Worm (Caenorhabditis elegans) whole organism, late embryonic: ENCODE results near the gene icl-1.

Source experiments
- Y22D7AL.16 ChIP-seq: sonication (generic microtip); optimal IDR thresholded peaks from 2 replicates; lab custom pipeline; 2016; ENCODE audit warnings: missing genetic modification characterization, missing compliant biosample characterization
- ahr-1 ChIP-seq: sonication (generic microtip); optimal IDR thresholded peaks from 2 replicates; lab custom pipeline; 2016; ENCODE audit warnings: missing genetic modification characterization, missing compliant biosample characterization
- ceh-18 ChIP-seq: sonication (generic microtip); optimal IDR thresholded peaks from 2 replicates; lab custom pipeline; 2016; ENCODE audit warnings: missing genetic modification characterization, missing compliant biosample characterization
- ceh-31 ChIP-seq: sonication (generic microtip); optimal IDR thresholded peaks from 2 replicates; lab custom pipeline; 2016; ENCODE audit warnings: missing genetic modification characterization, missing compliant biosample characterization
- ceh-34 ChIP-seq: sonication (generic microtip); optimal IDR thresholded peaks from 2 replicates; lab custom pipeline; 2016; ENCODE audit warnings: mild to moderate bottlenecking, missing genetic modification characterization, missing compliant biosample characterization
- ceh-48 ChIP-seq: sonication (generic microtip); optimal IDR thresholded peaks from 2 replicates; lab custom pipeline; 2016; ENCODE audit warnings: missing genetic modification characterization, inconsistent platforms, missing compliant biosample characterization
- ceh-9 ChIP-seq: sonication (generic microtip); optimal IDR thresholded peaks from 2 replicates; lab custom pipeline; 2016; ENCODE audit warnings: mild to moderate bottlenecking, missing genetic modification characterization, inconsistent platforms, missing compliant biosample characterization
- dve-1 ChIP-seq: sonication (generic microtip); optimal IDR thresholded peaks from 2 replicates; lab custom pipeline; 2017; ENCODE audit warnings: antibody characterized with exemption, mild to moderate bottlenecking, missing genetic modification characterization, missing compliant biosample characterization
- elt-2 ChIP-seq: sonication (generic microtip); optimal IDR thresholded peaks from 2 replicates; lab custom pipeline; 2016; ENCODE audit warnings: missing genetic modification reagents, missing genetic modification characterization, missing compliant biosample characterization
- elt-4 ChIP-seq: sonication (generic microtip); optimal IDR thresholded peaks from 2 replicates; lab custom pipeline; 2016; ENCODE audit warnings: missing genetic modification characterization, missing compliant biosample characterization
- ets-4 ChIP-seq: sonication (generic microtip); optimal IDR thresholded peaks from 2 replicates; lab custom pipeline; 2016; ENCODE audit warnings: missing genetic modification characterization, missing compliant biosample characterization
- fkh-6 ChIP-seq: sonication (generic microtip); optimal IDR thresholded peaks from 2 replicates; lab custom pipeline; 2016; ENCODE audit warnings: missing genetic modification characterization, missing compliant biosample characterization
- hlh-13 ChIP-seq: fragments of 200-800 bp; sonication (Bioruptor generic); optimal IDR thresholded peaks from 2 replicates; lab custom pipeline; 2018; ENCODE audit warnings: mild to moderate bottlenecking, missing genetic modification characterization, missing compliant biosample characterization
- hlh-30 ChIP-seq: sonication (generic microtip); optimal IDR thresholded peaks from 2 replicates; lab custom pipeline; 2017; ENCODE audit warnings: antibody characterized with exemption, missing genetic modification characterization, missing compliant biosample characterization; ENCODE audit not compliant: insufficient read depth
- hlh-6 ChIP-seq: sonication (generic microtip); optimal IDR thresholded peaks from 2 replicates; lab custom pipeline; 2016; ENCODE audit warnings: missing genotype, missing genetic modification characterization, missing compliant biosample characterization
- hlh-8 ChIP-seq: sonication (generic microtip); optimal IDR thresholded peaks from 2 replicates; lab custom pipeline; 2016; ENCODE audit warnings: missing genotype, missing genetic modification characterization, missing compliant biosample characterization
- lin-11 ChIP-seq: fragments of 200-800 bp; sonication (Bioruptor generic); optimal IDR thresholded peaks from 2 replicates; lab custom pipeline; 2018; ENCODE audit warnings: mild to moderate bottlenecking, missing genetic modification characterization, missing compliant biosample characterization
- madf-2 ChIP-seq: sonication (generic microtip); optimal IDR thresholded peaks from 2 replicates; lab custom pipeline; 2017; ENCODE audit warnings: missing genetic modification characterization, missing compliant biosample characterization
- mec-3 ChIP-seq: sonication (generic microtip); optimal IDR thresholded peaks from 2 replicates; lab custom pipeline; 2016; ENCODE audit warnings: borderline replicate concordance, missing genetic modification characterization, missing compliant biosample characterization
- nfya-1 ChIP-seq: sonication (generic microtip); optimal IDR thresholded peaks from 2 replicates; lab custom pipeline; 2017; ENCODE audit warnings: missing genetic modification characterization, mild to moderate bottlenecking, missing compliant biosample characterization, antibody characterized with exemption, moderate library complexity
- npax-4 ChIP-seq: sonication (generic microtip); optimal IDR thresholded peaks from 2 replicates; lab custom pipeline; 2016; ENCODE audit warnings: missing genetic modification characterization, missing compliant biosample characterization
- odd-2 ChIP-seq: sonication (generic microtip); optimal IDR thresholded peaks from 2 replicates; lab custom pipeline; 2017; ENCODE audit warnings: antibody characterized with exemption, mild to moderate bottlenecking, missing genetic modification characterization, missing compliant biosample characterization
- pat-9 ChIP-seq: fragments of 200-800 bp; sonication (Bioruptor generic); optimal IDR thresholded peaks from 2 replicates; lab custom pipeline; 2018; ENCODE audit warnings: mild to moderate bottlenecking, missing genetic modification characterization, moderate library complexity, missing compliant biosample characterization
- pax-1 ChIP-seq: fragments of 150-350 bp; optimal IDR thresholded peaks from 2 replicates; lab custom pipeline; 2014; ENCODE audit warnings: missing biosample characterization, missing genetic modification characterization
- pha-2 ChIP-seq: sonication (generic microtip); optimal IDR thresholded peaks from 2 replicates; lab custom pipeline; 2017; ENCODE audit warnings: mild to moderate bottlenecking, missing genetic modification characterization, missing compliant biosample characterization
- pha-4 ChIP-seq: fragments of 150-350 bp; optimal IDR thresholded peaks from 2 replicates; lab custom pipeline; 2018; ENCODE audit warnings: missing biosample characterization, missing genetic modification reagents, missing genetic modification characterization
- pqm-1 ChIP-seq: sonication (generic microtip); optimal IDR thresholded peaks from 2 replicates; lab custom pipeline; 2016; ENCODE audit warnings: missing genetic modification characterization, missing compliant biosample characterization
- pros-1 ChIP-seq: fragments of 150-350 bp; optimal IDR thresholded peaks from 2 replicates; lab custom pipeline; 2014; ENCODE audit warnings: missing biosample characterization, missing genetic modification reagents, missing genetic modification characterization
- ref-2 ChIP-seq: sonication (generic microtip); optimal IDR thresholded peaks from 2 replicates; lab custom pipeline; 2016; ENCODE audit warnings: missing genetic modification characterization, missing compliant biosample characterization
- rnt-1 ChIP-seq: sonication (generic microtip); optimal IDR thresholded peaks from 2 replicates; lab custom pipeline; 2016; ENCODE audit warnings: missing genetic modification characterization, missing compliant biosample characterization
- sdc-2 ChIP-seq: sonication (generic microtip); optimal IDR thresholded peaks from 2 replicates; lab custom pipeline; 2016; ENCODE audit warnings: missing genotype, missing genetic modification characterization, missing compliant biosample characterization
- syd-9 ChIP-seq: sonication (generic microtip); optimal IDR thresholded peaks from 2 replicates; lab custom pipeline; 2016; ENCODE audit warnings: mild to moderate bottlenecking, missing genetic modification characterization, moderate library complexity, missing compliant biosample characterization
- tbx-2 ChIP-seq: sonication (generic microtip); optimal IDR thresholded peaks from 2 replicates; lab custom pipeline; 2016; ENCODE audit warnings: missing genetic modification characterization, missing compliant biosample characterization
- tbx-7 ChIP-seq: sonication (generic microtip); optimal IDR thresholded peaks from 2 replicates; lab custom pipeline; 2016; ENCODE audit warnings: missing genotype, missing genetic modification characterization, missing compliant biosample characterization
- ttx-3 ChIP-seq: sonication (generic microtip); optimal IDR thresholded peaks from 2 replicates; lab custom pipeline; 2016; ENCODE audit warnings: missing genetic modification reagents, missing genetic modification characterization, missing compliant biosample characterization
- unc-3 ChIP-seq, 2 experiments: fragments of 200-800 bp in 1 of 2; sonication (Bioruptor generic) in 1 of 2; sonication (generic microtip) in 1 of 2; conservative IDR thresholded peaks in 1 of 2; optimal IDR thresholded peaks in 1 of 2; 2 replicates each; pipeline versions ENCODE4 v1.3.6 to Lab custom; 2016 to 2022; ENCODE audit warnings: missing compliant biosample characterization in 2 of 2, missing genetic modification characterization in 2 of 2, missing genetic modification reagents in 1 of 2
- unc-42 ChIP-seq: sonication (generic microtip); optimal IDR thresholded peaks from 2 replicates; lab custom pipeline; 2016; ENCODE audit warnings: missing genotype, missing genetic modification characterization, missing compliant biosample characterization
- unc-55 ChIP-seq: sonication (generic microtip); optimal IDR thresholded peaks from 2 replicates; lab custom pipeline; 2017; ENCODE audit warnings: missing biosample characterization, missing genetic modification reagents, missing genetic modification characterization
- zip-5 ChIP-seq: sonication (generic microtip); optimal IDR thresholded peaks from 2 replicates; lab custom pipeline; 2016; ENCODE audit warnings: missing genetic modification characterization, missing compliant biosample characterization

The icl-1 gene

DNA sequence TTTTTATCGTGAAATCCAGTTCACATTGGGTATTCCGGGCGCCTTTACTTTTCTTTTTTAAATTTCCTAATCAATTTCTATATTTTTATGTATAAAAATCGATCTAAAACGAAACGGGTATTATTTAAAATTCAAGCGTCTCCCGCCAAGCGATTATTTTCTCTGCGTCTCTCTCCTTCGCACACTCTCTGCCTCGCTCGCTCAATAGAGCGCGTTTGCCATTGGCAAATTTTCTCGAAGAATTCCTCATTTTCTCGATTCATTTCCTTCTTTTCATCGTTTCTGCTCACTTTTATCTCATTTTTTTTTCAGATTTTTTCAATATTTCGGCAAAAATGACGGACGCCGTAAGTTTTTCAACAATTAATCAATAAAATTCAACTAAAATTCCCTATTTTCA is 45.5 kb upstream of the icl-1 start, which contains the start of gene sti-1:
Gene sti-1, plus strand, starts transcription at position 263 of the 400 bp plus-strand sequence.
- TF ChIP-seq ceh-48 (tag; lab: Kevin White, UChicago) (peak; percentile 10), pat-9 (tag; lab: Kevin White, UChicago) (no peak), ceh-9 (tag; lab: Kevin White, UChicago) (no peak), unc-3 (GFP tag; conservative IDR thresholded peaks at IDR 0.05; lab: Robert Waterston, UW) (no peak), unc-3 (tag; optimal IDR thresholded peaks at IDR 0.05; lab: Kevin White, UChicago) (no peak), pqm-1 (tag; lab: Kevin White, UChicago) (no peak), pax-1 (tag; lab: Kevin White, UChicago) (peak; percentile 24), ceh-34 (tag; lab: Kevin White, UChicago) (no peak), zip-5 (tag; lab: Kevin White, UChicago) (no peak), ahr-1 (tag; lab: Kevin White, UChicago) (no peak), Y22D7AL.16 (tag; lab: Kevin White, UChicago) (no peak), ets-4 (tag; lab: Kevin White, UChicago) (no peak), unc-42 (tag; lab: Kevin White, UChicago) (peak; percentile 64), ttx-3 (no peak), nfya-1 (peak; percentile 83), ref-2 (tag; lab: Kevin White, UChicago) (no peak), ceh-31 (tag; lab: Kevin White, UChicago) (peak; percentile 61), syd-9 (tag; lab: Kevin White, UChicago) (no peak), pha-4 (tag; lab: Kevin White, UChicago) (no peak), tbx-7 (no peak), ceh-18 (tag; lab: Kevin White, UChicago) (peak; percentile 32), hlh-13 (no peak), rnt-1 (tag; lab: Kevin White, UChicago) (no peak), tbx-2 (tag; lab: Kevin White, UChicago) (no peak), npax-4 (no peak), lin-11 (tag; lab: Kevin White, UChicago) (no peak), hlh-6 (tag; lab: Kevin White, UChicago) (no peak), sdc-2 (tag; lab: Kevin White, UChicago) (no peak), fkh-6 (tag; lab: Kevin White, UChicago) (no peak), dve-1 (tag; lab: Kevin White, UChicago) (peak; percentile 36), hlh-8 (tag; lab: Kevin White, UChicago) (no peak), elt-2 (peak; percentile 44), elt-4 (tag; lab: Kevin White, UChicago) (no peak), unc-55 (GFP tag; lab: Kevin White, UChicago) (peak; percentile 77)
- TF ChIP-seq, all 69 proteins: peak for 9

DNA sequence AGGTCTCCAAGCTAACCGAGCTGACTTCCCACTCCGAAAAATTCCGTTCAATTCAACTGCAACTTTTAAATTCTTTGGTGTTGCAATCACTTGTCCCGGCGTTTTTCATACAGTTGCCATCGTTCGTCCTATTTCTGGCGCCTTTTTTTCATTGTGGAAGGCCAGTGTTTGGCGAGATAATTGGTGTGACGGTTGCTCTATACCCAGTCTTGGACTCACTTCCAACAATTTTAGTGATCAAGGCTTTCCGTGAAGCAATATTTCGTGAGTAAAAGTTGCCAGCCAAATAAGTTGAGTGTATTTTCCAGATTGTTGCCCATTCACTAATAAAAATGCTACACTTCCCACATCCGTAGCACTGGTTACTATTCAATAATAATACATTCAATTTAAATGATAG is 44.4 kb upstream of the icl-1 start:
- no peak for TF ChIP-seq elt-2
- no peak for TF ChIP-seq unc-3 (GFP tag; conservative IDR thresholded peaks at IDR 0.05; lab: Robert Waterston, UW)
- no peak for TF ChIP-seq unc-3 (tag; optimal IDR thresholded peaks at IDR 0.05; lab: Kevin White, UChicago)
- TF ChIP-seq odd-2: no peak
- TF ChIP-seq hlh-13: no peak
- no peak for TF ChIP-seq pat-9 (tag; lab: Kevin White, UChicago)
- TF ChIP-seq tbx-2 (tag; lab: Kevin White, UChicago): no peak
- TF ChIP-seq unc-55 (GFP tag; lab: Kevin White, UChicago): no peak
- TF ChIP-seq zip-5 (tag; lab: Kevin White, UChicago): no peak
- no peak for TF ChIP-seq pha-2 (tag; lab: Kevin White, UChicago)

DNA sequence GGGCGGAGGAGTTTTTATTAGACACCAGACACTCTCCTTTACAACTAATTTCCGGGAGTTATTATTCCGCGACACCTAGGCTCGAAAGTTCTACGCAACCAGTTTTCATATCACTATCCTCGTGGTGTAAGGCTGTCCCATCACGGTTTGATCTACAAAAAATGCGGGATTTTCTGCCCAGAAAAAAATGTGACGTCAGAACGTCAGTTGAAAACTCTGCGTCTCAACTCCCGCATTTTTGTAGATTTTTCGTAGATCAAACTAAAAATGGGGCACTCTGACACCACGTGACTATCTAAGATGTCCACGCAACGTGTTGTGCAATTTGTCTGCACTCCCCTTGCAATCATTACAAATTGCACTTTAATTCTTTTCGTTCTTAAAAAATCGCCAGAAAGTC is 36.9 kb upstream of the icl-1 start, which contains the start of gene str-238:
Gene str-238, plus strand, starts transcription at position 301 of the 400 bp plus-strand sequence.
- no peak for TF ChIP-seq madf-2 (tag; lab: Kevin White, UChicago)
- TF ChIP-seq sdc-2 (tag; lab: Kevin White, UChicago): no peak
- no peak for TF ChIP-seq npax-4
- no peak for TF ChIP-seq hlh-8 (tag; lab: Kevin White, UChicago)
- no peak for TF ChIP-seq pros-1 (tag; lab: Kevin White, UChicago)
- TF ChIP-seq hlh-30 (tag; lab: Kevin White, UChicago): peak; percentile 22
- no peak for TF ChIP-seq mec-3 (tag; lab: Kevin White, UChicago)
